Fruit fly (Drosophila melanogaster) whole organism, embryonic: ENCODE results near the gene SCCRO.

ENCODE experiments used
- Blimp-1 ChIP-seq: fragments of 200-800 bp; sonication (Bioruptor generic); optimal IDR thresholded peaks from 3 replicates; lab custom pipeline; 2018; ENCODE audit warnings: missing biosample characterization, missing genetic modification characterization, mild to moderate bottlenecking, moderate library complexity, missing genetic modification reagents
- Bteb2 ChIP-seq: fragments of 200-800 bp; sonication (Bioruptor generic); optimal IDR thresholded peaks from 2 replicates; lab custom pipeline; 2016; ENCODE audit warnings: missing biosample characterization, missing genetic modification characterization
- CG10462 ChIP-seq: fragments of 200-800 bp; sonication (Bioruptor generic); optimal IDR thresholded peaks from 2 replicates; lab custom pipeline; 2016; ENCODE audit warnings: missing biosample characterization, missing genetic modification characterization
- CG10979 ChIP-seq: fragments of 200-800 bp; sonication (Bioruptor generic); optimal IDR thresholded peaks from 2 replicates; lab custom pipeline; 2018; ENCODE audit warnings: missing biosample characterization, mild to moderate bottlenecking, missing genetic modification characterization, moderate library complexity
- CG11723 ChIP-seq: fragments of 200-800 bp; sonication (Bioruptor generic); optimal IDR thresholded peaks from 2 replicates; lab custom pipeline; 2017; ENCODE audit warnings: missing biosample characterization, mild to moderate bottlenecking, missing genetic modification characterization
- CG12659 ChIP-seq: fragments of 200-800 bp; sonication (Bioruptor generic); optimal IDR thresholded peaks from 3 replicates; lab custom pipeline; 2017; ENCODE audit warnings: mild to moderate bottlenecking, missing biosample characterization, missing genetic modification reagents, missing genetic modification characterization
- CG13775 ChIP-seq: fragments of 200-800 bp; sonication (Bioruptor generic); optimal IDR thresholded peaks from 3 replicates; lab custom pipeline; 2017; ENCODE audit warnings: missing biosample characterization, mild to moderate bottlenecking, missing genetic modification characterization
- CG15696 ChIP-seq: fragments of 200-800 bp; sonication (Bioruptor generic); optimal IDR thresholded peaks from 2 replicates; lab custom pipeline; 2019; ENCODE audit warnings: missing biosample characterization, mild to moderate bottlenecking, missing genetic modification characterization, moderate library complexity
- CG2199 ChIP-seq: fragments of 200-800 bp; sonication (Bioruptor generic); IDR thresholded peaks from 3 replicates; pipeline ENCODE4 v1.3.6; 2022; ENCODE audit warnings: missing biosample characterization, missing genetic modification characterization
- CG2712 ChIP-seq: fragments of 200-800 bp; optimal IDR thresholded peaks from 3 replicates; lab custom pipeline; 2019; ENCODE audit warnings: missing biosample characterization, mild to moderate bottlenecking, missing genetic modification characterization, moderate library complexity
- CG32772 ChIP-seq: fragments of 200-800 bp; sonication (Bioruptor generic); IDR thresholded peaks from 2 replicates; pipeline ENCODE4 v1.3.6; 2022; ENCODE audit warnings: missing biosample characterization, missing genetic modification characterization
- CG7928 ChIP-seq: fragments of 200-800 bp; sonication (Bioruptor generic); optimal IDR thresholded peaks from 2 replicates; lab custom pipeline; 2017; ENCODE audit warnings: missing biosample characterization, mild to moderate bottlenecking, missing genetic modification characterization
- CG7963 ChIP-seq: fragments of 200-800 bp; sonication (Bioruptor generic); IDR thresholded peaks from 3 replicates; pipeline ENCODE4 v1.3.6; 2022; ENCODE audit warnings: missing biosample characterization, missing genetic modification characterization; ENCODE audit not compliant: partially characterized antibody
- CG8359 ChIP-seq: fragments of 200-800 bp; sonication (Bioruptor generic); optimal IDR thresholded peaks from 2 replicates; lab custom pipeline; 2017; ENCODE audit warnings: missing biosample characterization, mild to moderate bottlenecking, missing genetic modification characterization, borderline replicate concordance
- CG9932 ChIP-seq: fragments of 200-800 bp; sonication (Bioruptor generic); IDR thresholded peaks from 2 replicates; pipeline ENCODE4 v1.3.6; 2022; ENCODE audit warnings: missing biosample characterization, missing genetic modification characterization
- Camta ChIP-seq: fragments of 200-800 bp; sonication (Bioruptor generic); optimal IDR thresholded peaks from 2 replicates; lab custom pipeline; 2016; ENCODE audit warnings: missing biosample characterization, missing genetic modification characterization
- Chrac-16 ChIP-seq: fragments of 200-800 bp; sonication (Bioruptor generic); optimal IDR thresholded peaks from 3 replicates; lab custom pipeline; 2016; ENCODE audit warnings: missing biosample characterization, missing genetic modification characterization
- Doc3 ChIP-seq: fragments of 200-800 bp; sonication (Bioruptor generic); IDR thresholded peaks from 3 replicates; pipeline ENCODE4 v1.3.6; 2022; ENCODE audit warnings: missing biosample characterization, missing genetic modification characterization; ENCODE audit not compliant: partially characterized antibody
- H2.0 ChIP-seq: fragments of 200-800 bp; sonication (Bioruptor generic); IDR thresholded peaks from 2 replicates; pipeline ENCODE4 v1.3.6; 2022; ENCODE audit warnings: missing biosample characterization, missing genetic modification characterization
- MESR4 ChIP-seq: fragments of 200-800 bp; sonication (Bioruptor generic); optimal IDR thresholded peaks from 2 replicates; lab custom pipeline; 2018; ENCODE audit warnings: missing biosample characterization, mild to moderate bottlenecking, missing genetic modification characterization, moderate library complexity
- Med ChIP-seq: fragments of 200-800 bp; sonication (Bioruptor generic); peaks from one replicate; lab custom pipeline; 2016; ENCODE audit warnings: missing biosample characterization, missing genetic modification characterization, mild to moderate bottlenecking, inconsistent platforms, moderate library complexity
- Pdp1 ChIP-seq, 2 experiments: fragments of 200-800 bp; sonication (Bioruptor generic); optimal IDR thresholded peaks; 3 replicates each; lab custom pipeline; 2016; ENCODE audit warnings: missing biosample characterization in 2 of 2, missing genetic modification characterization in 2 of 2, mild to moderate bottlenecking in 1 of 2, moderate library complexity in 1 of 2
- Six4 ChIP-seq: fragments of 200-800 bp; sonication (Bioruptor generic); optimal IDR thresholded peaks from 2 replicates; lab custom pipeline; 2016; ENCODE audit warnings: missing biosample characterization, missing genetic modification characterization
- Sox100B ChIP-seq: fragments of 200-800 bp; sonication (Bioruptor generic); optimal IDR thresholded peaks from 3 replicates; lab custom pipeline; 2018; ENCODE audit warnings: missing biosample characterization, mild to moderate bottlenecking, missing genetic modification characterization
- Spps ChIP-seq: fragments of 200-800 bp; sonication (Bioruptor generic); optimal IDR thresholded peaks from 2 replicates; lab custom pipeline; 2018; ENCODE audit warnings: missing biosample characterization, mild to moderate bottlenecking, missing genetic modification characterization
- Xrp1 ChIP-seq: fragments of 200-800 bp; sonication (Bioruptor generic); IDR thresholded peaks from 2 replicates; pipeline ENCODE4 v1.3.6; 2022; ENCODE audit warnings: missing biosample characterization, missing genetic modification characterization
- abd-A ChIP-seq: fragments of 200-800 bp; sonication (Bioruptor generic); optimal IDR thresholded peaks from 3 replicates; lab custom pipeline; 2019; ENCODE audit warnings: missing biosample characterization, mild to moderate bottlenecking, missing genetic modification characterization, moderate library complexity
- bab2 ChIP-seq: fragments of 200-800 bp; sonication (Bioruptor generic); optimal IDR thresholded peaks from 2 replicates; lab custom pipeline; 2016; ENCODE audit warnings: missing biosample characterization, missing genetic modification characterization
- crol ChIP-seq: fragments of 200-800 bp; sonication (Bioruptor generic); IDR thresholded peaks from 2 replicates; pipeline ENCODE4 v1.3.6; 2022; ENCODE audit warnings: missing biosample characterization, missing genetic modification characterization
- fu2 ChIP-seq: fragments of 200-800 bp; sonication (Bioruptor generic); optimal IDR thresholded peaks from 2 replicates; lab custom pipeline; 2016; ENCODE audit warnings: missing biosample characterization, missing genetic modification characterization
- gro ChIP-seq: fragments of 200-800 bp; sonication (Bioruptor generic); optimal IDR thresholded peaks from 2 replicates; lab custom pipeline; 2016; ENCODE audit warnings: missing biosample characterization, missing genetic modification characterization
- hth ChIP-seq: fragments of >200 bp; optimal IDR thresholded peaks from 2 replicates; lab custom pipeline; 2017; ENCODE audit warnings: inconsistent platforms
- kay ChIP-seq: fragments of 200-800 bp; sonication (Bioruptor generic); optimal IDR thresholded peaks from 2 replicates; lab custom pipeline; 2016; ENCODE audit warnings: missing biosample characterization, missing genetic modification characterization
- kni ChIP-seq: fragments of 200-800 bp; sonication (Bioruptor generic); optimal IDR thresholded peaks from 3 replicates; lab custom pipeline; 2017; ENCODE audit warnings: mild to moderate bottlenecking, missing biosample characterization, missing genetic modification reagents, missing genetic modification characterization
- oc ChIP-seq: fragments of 200-800 bp; sonication (Bioruptor generic); optimal IDR thresholded peaks from 2 replicates; lab custom pipeline; 2018; ENCODE audit warnings: missing biosample characterization, mild to moderate bottlenecking, missing genetic modification characterization, moderate library complexity
- onecut ChIP-seq: fragments of 200-800 bp; sonication (Bioruptor generic); IDR thresholded peaks from 2 replicates; pipeline ENCODE4 v1.3.6; 2022; ENCODE audit warnings: missing biosample characterization, missing genetic modification characterization
- p53 ChIP-seq: fragments of 200-800 bp; sonication (Bioruptor generic); optimal IDR thresholded peaks from 2 replicates; lab custom pipeline; 2016; ENCODE audit warnings: missing biosample characterization, missing genetic modification characterization
- peb ChIP-seq: fragments of 200-800 bp; sonication (Bioruptor generic); IDR thresholded peaks from 2 replicates; pipeline ENCODE4 v1.3.6; 2022; ENCODE audit warnings: missing biosample characterization, missing genetic modification characterization
- phol ChIP-seq: fragments of 200-800 bp; sonication (Bioruptor generic); optimal IDR thresholded peaks from 3 replicates; lab custom pipeline; 2018; ENCODE audit warnings: missing biosample characterization, mild to moderate bottlenecking, missing genetic modification characterization, moderate library complexity
- pros ChIP-seq: fragments of 200-800 bp; sonication (Bioruptor generic); optimal IDR thresholded peaks from 3 replicates; lab custom pipeline; 2019; ENCODE audit warnings: missing biosample characterization, mild to moderate bottlenecking, missing genetic modification characterization, moderate library complexity
- row ChIP-seq: fragments of 200-800 bp; sonication (Bioruptor generic); IDR thresholded peaks from 3 replicates; pipeline ENCODE4 v1.3.6; 2022; ENCODE audit warnings: missing biosample characterization, missing genetic modification characterization
- sens ChIP-seq: fragments of 200-800 bp; sonication (Bioruptor generic); peaks from one replicate; lab custom pipeline; 2016; ENCODE audit warnings: missing biosample characterization, missing genetic modification characterization
- seq ChIP-seq: fragments of 200-800 bp; sonication (Bioruptor generic); IDR thresholded peaks from 2 replicates; pipeline ENCODE4 v1.3.6; 2022; ENCODE audit warnings: missing biosample characterization, missing genetic modification characterization
- sisA ChIP-seq: fragments of 200-800 bp; sonication (Bioruptor generic); IDR thresholded peaks from 2 replicates; pipeline ENCODE4 v1.3.6; 2022; ENCODE audit warnings: missing biosample characterization, missing genetic modification characterization
- slou ChIP-seq: fragments of 200-800 bp; sonication (Bioruptor generic); optimal IDR thresholded peaks from 3 replicates; lab custom pipeline; 2016; ENCODE audit warnings: missing biosample characterization, missing genetic modification characterization
- ssp ChIP-seq: fragments of 200-800 bp; sonication (Bioruptor generic); IDR thresholded peaks from 2 replicates; pipeline ENCODE4 v1.3.6; 2022; ENCODE audit warnings: missing biosample characterization, missing genetic modification characterization
- stwl ChIP-seq: fragments of 200-800 bp; sonication (Bioruptor generic); optimal IDR thresholded peaks from 3 replicates; lab custom pipeline; 2018; ENCODE audit warnings: missing biosample characterization, mild to moderate bottlenecking, missing genetic modification characterization, moderate library complexity
- tap ChIP-seq: fragments of 200-800 bp; optimal IDR thresholded peaks from 3 replicates; lab custom pipeline; 2019; ENCODE audit warnings: missing biosample characterization, mild to moderate bottlenecking, missing genetic modification characterization, moderate library complexity
- unc-4 ChIP-seq: fragments of 200-800 bp; sonication (Bioruptor generic); IDR thresholded peaks from 2 replicates; pipeline ENCODE4 v1.3.6; 2022; ENCODE audit warnings: missing biosample characterization, missing genetic modification characterization; ENCODE audit not compliant: partially characterized antibody
- z ChIP-seq: fragments of 200-800 bp; sonication (Bioruptor generic); IDR thresholded peaks from 3 replicates; pipeline ENCODE4 v1.3.6; 2022; ENCODE audit warnings: missing biosample characterization, missing genetic modification characterization

SCCRO gene

DNA sequence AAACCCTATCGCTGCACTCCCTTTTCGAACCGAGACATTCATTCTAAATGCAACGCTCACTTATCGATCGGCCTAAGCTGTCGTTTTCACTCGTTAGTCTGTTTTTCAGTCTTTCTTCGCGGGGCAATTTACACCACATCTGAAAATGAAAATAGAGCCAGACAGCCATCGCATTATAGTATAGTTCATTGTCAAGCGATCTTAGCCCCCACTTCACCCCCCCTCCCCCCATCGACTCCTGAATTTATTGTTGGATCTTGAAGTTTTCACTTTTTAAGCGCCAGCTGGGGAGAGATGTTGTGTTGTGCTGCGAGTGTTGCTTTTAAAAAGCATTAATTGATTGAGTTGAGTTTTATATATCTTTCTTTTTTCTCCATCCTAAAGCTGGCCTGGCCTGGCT, 36.0 kb downstream of the SCCRO start:
- peak; percentile 54; the same call in 1 of the 3 replicates for TF ChIP-seq CG2199 (GFP tag; lab: Robert Waterston, UW)
- peak; percentile 31 for TF ChIP-seq kni (GFP tag; lab: Kevin White, UChicago)
- TF ChIP-seq oc (tag; lab: Kevin White, UChicago) = peak; percentile 89
- TF ChIP-seq abd-A (tag; lab: Kevin White, UChicago) = peak; percentile 78
- peak; percentile 36 for TF ChIP-seq pros (GFP tag; lab: Kevin White, UChicago)
- peak; percentile 76 for TF ChIP-seq crol (GFP tag; lab: Robert Waterston, UW)
- no peak for TF ChIP-seq Pdp1 (GFP tag; optimal IDR thresholded peaks at IDR 0.05; lab: Kevin White, UChicago)
- no peak for TF ChIP-seq Doc3
- no peak for TF ChIP-seq H2.0 (GFP tag; lab: Robert Waterston, UW)
- peak; percentile 60; the same call in 1 of the 2 replicates for TF ChIP-seq onecut
- peak; percentile 98 for TF ChIP-seq Blimp-1 (GFP tag; lab: Kevin White, UChicago)

DNA sequence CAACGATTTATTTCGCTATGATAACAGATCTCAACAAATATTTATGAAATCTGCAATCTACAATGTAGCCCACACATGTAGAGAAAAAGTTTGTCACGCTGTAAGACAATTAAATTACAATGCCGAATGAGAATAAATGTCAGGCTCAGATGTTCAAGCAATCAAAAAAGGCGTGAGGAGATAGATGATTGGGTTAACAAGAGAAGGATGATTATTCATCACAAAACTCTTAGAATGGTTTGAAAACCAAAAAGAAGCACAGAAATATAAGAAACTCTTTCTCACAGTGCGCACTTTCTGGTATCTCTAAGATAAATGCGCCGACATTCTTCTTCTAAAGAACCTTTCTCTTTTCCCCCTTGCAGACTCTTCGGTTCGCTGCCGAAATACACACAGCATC, 36.8 kb downstream of the SCCRO start:
- no peak for TF ChIP-seq peb
- no peak for TF ChIP-seq tap (tag; lab: Kevin White, UChicago)
- TF ChIP-seq CG32772 (GFP tag; lab: Robert Waterston, UW) = no peak
- no peak for TF ChIP-seq fu2 (GFP tag; lab: Kevin White, UChicago)
- TF ChIP-seq z (GFP tag; lab: Robert Waterston, UW) = no peak
- no peak for TF ChIP-seq hth (lab: Kevin White, UChicago)
- no peak for TF ChIP-seq CG15696 (tag; lab: Kevin White, UChicago)
- TF ChIP-seq seq = 0 out of 2 replicates have a peak, but pooled peaks have one; percentile 14
- no peak for TF ChIP-seq ssp (GFP tag; lab: Robert Waterston, UW)
- peak; percentile 83 for TF ChIP-seq Med
- TF ChIP-seq Spps (tag; lab: Kevin White, UChicago) = peak; percentile 11
- no peak for TF ChIP-seq unc-4
- no peak for TF ChIP-seq CG8359 (GFP tag; lab: Kevin White, UChicago)
- no peak for TF ChIP-seq CG12659 (GFP tag; lab: Kevin White, UChicago)
- TF ChIP-seq Sox100B (GFP tag; lab: Kevin White, UChicago) = no peak
- TF ChIP-seq Camta (GFP tag; lab: Kevin White, UChicago) = no peak
- no peak for TF ChIP-seq MESR4 (GFP tag; lab: Kevin White, UChicago)
- no peak; the same call in 1 of the 2 replicates for TF ChIP-seq sisA (GFP tag; lab: Robert Waterston, UW)
- no peak for TF ChIP-seq Bteb2 (GFP tag; lab: Kevin White, UChicago)
- TF ChIP-seq bab2 (GFP tag; lab: Kevin White, UChicago) = peak; percentile 14
- peak; percentile 11 for TF ChIP-seq CG10979 (tag; lab: Kevin White, UChicago)
- peak; percentile 43; the same call in 2 of the 3 replicates for TF ChIP-seq row
- no peak for TF ChIP-seq CG10462 (GFP tag; lab: Kevin White, UChicago)
- TF ChIP-seq CG11723 (GFP tag; lab: Kevin White, UChicago) = no peak
- no peak for TF ChIP-seq Doc3
- TF ChIP-seq CG7963 (GFP tag; lab: Robert Waterston, UW) = no peak
- peak; percentile 8 for TF ChIP-seq phol
- TF ChIP-seq Chrac-16 = peak; percentile 1
- peak; percentile 15 for TF ChIP-seq kay (GFP tag; lab: Kevin White, UChicago)
- no peak for TF ChIP-seq slou (GFP tag; lab: Kevin White, UChicago)
- no peak for TF ChIP-seq stwl (tag; lab: Kevin White, UChicago)
- TF ChIP-seq CG13775 (GFP tag; lab: Kevin White, UChicago) = peak; percentile 10
- no peak for TF ChIP-seq CG2712 (tag; lab: Kevin White, UChicago)
- no peak for TF ChIP-seq p53 (GFP tag; lab: Kevin White, UChicago)
- TF ChIP-seq sens (GFP tag; lab: Kevin White, UChicago) = peak; percentile 87
- no peak for TF ChIP-seq CG9932
- no peak for TF ChIP-seq Xrp1
- TF ChIP-seq CG7928 (GFP tag; lab: Kevin White, UChicago) = no peak
- no peak for TF ChIP-seq gro (GFP tag; lab: Kevin White, UChicago)
- TF ChIP-seq Six4 (GFP tag; lab: Kevin White, UChicago) = no peak
